Worm (Caenorhabditis elegans): ENCODE measurements around the gene math-40.

The math-40 gene

DNA sequence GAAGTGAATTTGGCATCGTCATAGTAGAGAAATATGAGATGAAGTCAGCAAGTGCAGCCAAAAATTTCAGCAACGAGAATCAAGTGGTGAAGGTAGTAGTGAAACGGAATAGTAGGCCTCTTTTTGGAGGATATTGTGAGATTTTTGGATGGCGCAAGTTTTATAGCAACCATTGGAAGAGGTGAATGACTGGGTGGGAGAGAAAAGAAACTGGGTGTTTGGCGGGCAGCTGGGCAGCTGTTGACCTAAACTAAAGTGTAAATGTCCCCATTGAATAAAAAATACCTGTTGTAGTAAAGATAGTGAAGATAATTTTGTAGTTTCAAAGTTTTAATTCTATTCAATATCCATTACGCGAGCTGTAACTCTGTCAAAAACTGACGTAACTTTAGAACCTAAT, 14.4 kb upstream of the math-40 start:
- TF ChIP-seq T20F7.1 (GFP tag; optimal IDR thresholded peaks at IDR 0.05) (no peak), Y48G9A.11 (GFP tag; IDR thresholded peaks at IDR 0.05) (no peak), ceh-62 (tag; optimal IDR thresholded peaks at IDR 0.05) (no peak), Y5F2A.4 (GFP tag; optimal IDR thresholded peaks at IDR 0.05) (no peak), pha-4 (GFP tag; IDR thresholded peaks at IDR 0.05) (no peak), pha-4 (tag; optimal IDR thresholded peaks at IDR 0.05) (no peak), unc-62 (GFP tag; optimal IDR thresholded peaks at IDR 0.05 in 1 of 2) (no peak), unc-62 (tag; optimal IDR thresholded peaks at IDR 0.05) (no peak), nhr-10 (tag; optimal IDR thresholded peaks at IDR 0.05) (no peak), T26A8.4 (GFP tag; IDR thresholded peaks at IDR 0.05) (no peak), egl-27 (tag; optimal IDR thresholded peaks at IDR 0.05) (no peak), vab-7 (GFP tag; IDR thresholded peaks at IDR 0.05) (no peak)

ce11 chrII:1818300-1818699, 12.1 kb upstream of the math-40 start, which contains the start of gene fbxb-10:
fbxb-10 (minus strand) TSS chrII:1818400.
- TF ChIP-seq madf-9 (GFP tag; conservative IDR thresholded peaks at IDR 0.05) (no peak), arid-1 (GFP tag; conservative IDR thresholded peaks at IDR 0.05) (0 out of 2 replicates have a peak, but pooled peaks have one; percentile 9)

DNA sequence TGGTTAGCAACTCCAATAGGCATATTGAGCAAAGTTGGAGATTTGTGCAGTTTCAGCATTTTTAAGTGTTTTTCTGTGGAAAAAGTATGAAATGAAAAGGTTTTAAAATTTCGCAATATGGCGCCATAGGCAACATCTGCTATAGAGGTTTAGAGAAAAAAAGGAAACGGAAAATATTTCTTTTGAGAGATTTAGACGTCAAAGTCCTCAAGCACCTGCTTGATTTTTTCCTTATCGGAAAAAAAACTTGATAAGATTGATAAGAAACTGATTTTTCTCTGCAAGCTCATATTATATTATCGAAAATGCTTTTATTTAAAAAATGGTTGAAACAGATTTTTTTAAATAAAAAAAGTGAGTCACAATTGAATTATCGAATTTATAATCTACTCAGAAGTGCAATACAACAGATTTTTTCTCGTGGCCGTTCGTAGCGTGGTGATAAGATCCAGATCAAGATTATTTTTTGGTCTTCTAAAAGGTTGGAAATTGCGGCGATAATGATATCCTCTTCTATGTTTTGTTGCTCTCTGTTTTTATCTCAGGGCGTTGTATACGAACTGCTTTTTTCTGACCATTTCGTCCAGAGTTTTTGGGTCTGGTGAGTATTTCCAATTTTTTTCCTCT, 10.4 kb upstream of the math-40 start, which contains the start of gene fbxc-19:
TSS of gene fbxc-19 (plus strand) at position 536 of the 627 bp plus-strand sequence.
- TF ChIP-seq ceh-44 (GFP tag; IDR thresholded peaks at IDR 0.05), result no peak
- TF ChIP-seq egl-27 (tag; optimal IDR thresholded peaks at IDR 0.05), result no peak
- no peak for TF ChIP-seq R02D3.7 (tag; optimal IDR thresholded peaks at IDR 0.05)
- TF ChIP-seq nhr-28 (tag; optimal IDR thresholded peaks at IDR 0.05), result peak; percentile 83
- peak; percentile 31 for TF ChIP-seq nhr-48 (tag; optimal IDR thresholded peaks at IDR 0.05)
- no peak for TF ChIP-seq ama-1 (optimal IDR thresholded peaks at IDR 0.05)
- peak; percentile 40 for TF ChIP-seq jun-1 (tag; optimal IDR thresholded peaks at IDR 0.05)
- TF ChIP-seq zip-11 (GFP tag; IDR thresholded peaks at IDR 0.05), result no peak
- no peak for TF ChIP-seq D1046.2 (GFP tag; IDR thresholded peaks at IDR 0.05)
- TF ChIP-seq duxl-1 (tag; optimal IDR thresholded peaks at IDR 0.05; ENCODE audit: poor library complexity), result peak; percentile 97
- peak; percentile 84 for TF ChIP-seq dve-1 (tag; optimal IDR thresholded peaks at IDR 0.05; ENCODE audit: insufficient read depth)
- TF ChIP-seq hlh-11 (tag; optimal IDR thresholded peaks at IDR 0.05), result peak; percentile 95
- no peak for TF ChIP-seq zfp-2 (tag; optimal IDR thresholded peaks at IDR 0.05)
- peak; percentile 92 for TF ChIP-seq tra-1 (GFP tag; IDR thresholded peaks at IDR 0.05)
- TF ChIP-seq dmd-6 (GFP tag; IDR thresholded peaks at IDR 0.05), result peak; percentile 90
- peak; percentile 86 for TF ChIP-seq nhr-77 (tag; optimal IDR thresholded peaks at IDR 0.05)
- TF ChIP-seq pqm-1 (tag; optimal IDR thresholded peaks at IDR 0.05), result peak; percentile 87
- TF ChIP-seq zip-2 (tag; optimal IDR thresholded peaks at IDR 0.05), result peak; percentile 99
- TF ChIP-seq php-3 (GFP tag; IDR thresholded peaks at IDR 0.05), result peak; percentile 87
- TF ChIP-seq mxl-3 (GFP tag; optimal IDR thresholded peaks at IDR 0.05), result peak; percentile 14
- TF ChIP-seq daf-16 (GFP tag; optimal IDR thresholded peaks at IDR 0.05), result no peak
- peak; percentile 92 for TF ChIP-seq daf-16 (tag; optimal IDR thresholded peaks at IDR 0.05)
- peak in 1 of 2 experiments; percentile 59 for TF ChIP-seq mdl-1 (tag; optimal IDR thresholded peaks at IDR 0.05)
- peak; percentile 69 for TF ChIP-seq hlh-30 (tag; optimal IDR thresholded peaks at IDR 0.05; ENCODE audit: insufficient read depth)
- no peak for TF ChIP-seq lim-7 (GFP tag; IDR thresholded peaks at IDR 0.05)
- no peak for TF ChIP-seq snpc-4 (tag; optimal IDR thresholded peaks at IDR 0.05)
- no peak for TF ChIP-seq unc-62 (GFP tag; optimal IDR thresholded peaks at IDR 0.05 in 1 of 2)
- TF ChIP-seq unc-62 (tag; optimal IDR thresholded peaks at IDR 0.05), result no peak
- peak; percentile 78 for TF ChIP-seq aha-1 (tag)
- peak; percentile 72 for TF ChIP-seq nhr-6 (tag; optimal IDR thresholded peaks at IDR 0.05)
- peak; percentile 50 for TF ChIP-seq nhr-102 (tag; optimal IDR thresholded peaks at IDR 0.05)
- peak; percentile 90 for TF ChIP-seq ztf-7 (tag; optimal IDR thresholded peaks at IDR 0.05)
- peak; percentile 44; the same call in 1 of the 2 replicates for TF ChIP-seq lin-1 (GFP tag; IDR thresholded peaks at IDR 0.05)
- TF ChIP-seq mep-1 (tag; optimal IDR thresholded peaks at IDR 0.05), result no peak
- TF ChIP-seq dpl-1 (GFP tag; optimal IDR thresholded peaks at IDR 0.05), result peak; percentile 27
- TF ChIP-seq mes-2 (tag; optimal IDR thresholded peaks at IDR 0.05; ENCODE audit: poor library complexity, severe bottlenecking), result peak; percentile 47
- no peak for TF ChIP-seq F44E2.7 (GFP tag; IDR thresholded peaks at IDR 0.05)
- no peak for TF ChIP-seq egl-43 (GFP tag; IDR thresholded peaks at IDR 0.05)
